Fruit fly (Drosophila melanogaster) whole organism, embryonic: ENCODE results near the gene Idh3a.
A peak's percentile ranks its signal among the peaks of the same experiment; 100 is the strongest.

Experiments used
- CG7372 ChIP-seq: fragments of 200-800 bp; sonication (Bioruptor generic); IDR thresholded peaks from 2 replicates; pipeline ENCODE4 v1.3.6; 2022; ENCODE audit warnings: missing biosample characterization, missing genetic modification characterization
- Gug ChIP-seq: fragments of 200-800 bp; sonication (Bioruptor generic); IDR thresholded peaks from 4 replicates; pipeline ENCODE4 v1.3.6; 2022; ENCODE audit warnings: missing biosample characterization, missing genetic modification characterization
- Hr51 ChIP-seq, 2 experiments: fragments of 200-800 bp; sonication (Bioruptor generic); optimal IDR thresholded peaks; 2 replicates in 1 of 2; 3 replicates in 1 of 2; lab custom pipeline; 2016 to 2018; ENCODE audit warnings: missing biosample characterization in 2 of 2, missing genetic modification characterization in 2 of 2, mild to moderate bottlenecking in 1 of 2, moderate library complexity in 1 of 2
- Oaz ChIP-seq: fragments of 200-800 bp; sonication (Bioruptor generic); IDR thresholded peaks from 2 replicates; pipeline ENCODE4 v1.3.6; 2022; ENCODE audit warnings: missing biosample characterization, missing genetic modification characterization
- Poxn ChIP-seq: fragments of 200-800 bp; sonication (Bioruptor generic); IDR thresholded peaks from 2 replicates; pipeline ENCODE4 v1.3.6; 2022; ENCODE audit warnings: missing biosample characterization, missing genetic modification characterization
- dm ChIP-seq: fragments of 200-800 bp; sonication (Bioruptor generic); optimal IDR thresholded peaks from 3 replicates; lab custom pipeline; 2016; ENCODE audit warnings: missing biosample characterization, missing genetic modification characterization

DNA sequence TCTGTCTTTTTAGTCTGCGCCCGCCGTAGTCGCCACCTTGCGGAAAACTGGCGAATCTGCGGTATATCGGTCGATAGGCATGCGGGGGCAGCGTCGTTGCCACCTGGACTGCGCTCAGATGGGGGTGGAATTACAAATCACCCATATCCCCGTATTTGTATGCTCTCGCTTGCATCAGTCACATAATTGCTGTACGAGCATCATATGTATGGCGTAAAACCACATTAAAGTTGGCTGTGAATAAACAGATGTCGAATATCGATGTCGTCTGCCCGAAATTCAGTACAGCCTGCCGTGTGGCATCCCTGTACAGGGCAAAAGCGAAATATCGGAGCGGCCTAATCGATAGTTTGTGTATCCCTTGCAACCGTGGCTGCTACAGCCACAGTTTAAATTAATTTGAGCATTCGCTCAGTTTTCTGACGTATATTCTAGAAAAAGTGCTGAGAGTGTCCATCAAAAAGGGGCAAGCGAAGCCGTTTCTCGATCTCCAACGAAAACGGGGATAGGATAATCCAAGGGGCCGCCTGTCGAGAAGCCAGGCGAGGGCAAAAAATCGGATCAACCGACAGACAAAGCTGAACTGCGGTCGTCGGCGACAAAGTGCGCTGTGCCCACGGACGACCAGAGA, at the start of gene Idh3a, which contains the start of gene CoRest:
- TF ChIP-seq Oaz (no peak), CG7372 (GFP tag; lab: Robert Waterston, UW) (0 out of 2 replicates have a peak, but pooled peaks have one; percentile 41), Poxn (no peak), dm (GFP tag; lab: Kevin White, UChicago) (peak; percentile 37), Hr51 (GFP tag; optimal IDR thresholded peaks at IDR 0.05; lab: Kevin White, UChicago) (no peak), Gug (GFP tag; lab: Robert Waterston, UW) (peak; percentile 33; the same call in 1 of the 4 replicates)
